Worm (Caenorhabditis elegans) whole organism, L4 larva: Measurements from ENCODE around the gene nop-1.

Experiments used
- Y105C5A.15 ChIP-seq: fragments of 200-800 bp; sonication (Bioruptor generic); IDR thresholded peaks from 2 replicates; pipeline ENCODE4 v1.3.6; 2022; ENCODE audit warnings: missing genetic modification characterization, missing compliant biosample characterization
- cey-2 ChIP-seq: sonication (generic microtip); optimal IDR thresholded peaks from 3 replicates; lab custom pipeline; 2017; ENCODE audit warnings: missing genetic modification characterization, mild to moderate bottlenecking, missing compliant biosample characterization, antibody characterized with exemption, borderline replicate concordance; ENCODE audit not compliant: insufficient read depth
- dve-1 ChIP-seq: sonication (generic microtip); optimal IDR thresholded peaks from 2 replicates; lab custom pipeline; 2017; ENCODE audit warnings: antibody characterized with exemption, mild to moderate bottlenecking, missing genetic modification characterization, missing compliant biosample characterization; ENCODE audit not compliant: insufficient read depth
- lin-13 ChIP-seq: fragments of 150-350 bp; optimal IDR thresholded peaks from 2 replicates; lab custom pipeline; 2014; ENCODE audit warnings: missing biosample characterization, missing genetic modification reagents, missing genetic modification characterization
- lin-15B ChIP-seq: fragments of 150-350 bp; sonication (generic microtip); optimal IDR thresholded peaks from 3 replicates; lab custom pipeline; 2014; ENCODE audit warnings: missing biosample characterization, missing genetic modification characterization
- mdl-1 ChIP-seq, 2 experiments: fragments of 150-350 bp in 1 of 2; sonication (generic microtip) in 1 of 2; optimal IDR thresholded peaks; 2 replicates each; lab custom pipeline; 2014 to 2017; ENCODE audit warnings: missing biosample characterization in 2 of 2, missing genetic modification characterization in 2 of 2
- skn-1 ChIP-seq: fragments of 150-350 bp; optimal IDR thresholded peaks from 2 replicates; lab custom pipeline; 2014; ENCODE audit warnings: missing biosample characterization, missing genetic modification characterization
- spr-3 ChIP-seq: fragments of 200-800 bp; sonication (Bioruptor generic); optimal IDR thresholded peaks from 2 replicates; lab custom pipeline; 2018; ENCODE audit warnings: mild to moderate bottlenecking, missing genetic modification characterization, missing compliant biosample characterization
- unc-130 ChIP-seq: sonication (generic microtip); optimal IDR thresholded peaks from 2 replicates; lab custom pipeline; 2016; ENCODE audit warnings: missing genetic modification reagents, missing genetic modification characterization, missing compliant biosample characterization

DNA sequence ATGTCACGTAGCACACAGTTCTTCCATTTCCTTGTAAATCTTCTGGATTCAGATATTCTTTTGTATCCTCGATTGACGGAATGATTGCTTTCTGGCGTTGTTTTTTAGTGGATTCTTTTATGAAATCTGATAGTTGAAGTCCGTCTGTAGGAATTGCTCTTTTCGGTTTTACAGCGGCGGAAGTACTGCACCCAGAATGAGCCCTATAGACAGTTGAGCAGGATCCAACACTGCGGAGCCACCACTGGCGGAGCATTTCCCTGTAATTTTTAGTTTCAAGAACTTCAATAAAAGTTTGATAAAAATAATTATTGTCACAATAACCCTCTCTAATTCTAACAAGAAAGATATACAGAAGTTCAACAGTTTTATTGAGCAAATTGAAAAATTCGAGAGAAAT is 12.7 kb upstream of the nop-1 start, which contains the start of gene F25B5.5:
- TF ChIP-seq cey-2 (tag; lab: Kevin White, UChicago) = no peak
- TF ChIP-seq lin-13 (GFP tag; lab: Kevin White, UChicago) = no peak
- TF ChIP-seq lin-15B (tag; lab: Kevin White, UChicago) = no peak
- no peak for TF ChIP-seq Y105C5A.15
- no peak for TF ChIP-seq mdl-1 (tag; optimal IDR thresholded peaks at IDR 0.05; lab: Kevin White, UChicago)
- TF ChIP-seq dve-1 (tag; lab: Kevin White, UChicago) = no peak
- TF ChIP-seq unc-130 (GFP tag; lab: Kevin White, UChicago) = no peak
- no peak for TF ChIP-seq skn-1 (tag; lab: Kevin White, UChicago)
- TF ChIP-seq spr-3 (GFP tag; lab: Kevin White, UChicago) = no peak
